Worm (Caenorhabditis elegans) whole organism, L4/young adult: ENCODE measurements around the gene slc-30A9.
A peak's percentile ranks its signal among the peaks of the same experiment; 100 is the strongest.
"Not testable (repeated sequence)": the region's sequence is repeated elsewhere in the genome, so short reads cannot be mapped to it uniquely, and the experiment has no call there.

Source experiments
- W03F9.2 ChIP-seq: fragments of 150-350 bp; optimal IDR thresholded peaks from 2 replicates; lab custom pipeline; 2014; ENCODE audit warnings: missing biosample characterization, missing genetic modification characterization
- dao-5 ChIP-seq: sonication (generic microtip); optimal IDR thresholded peaks from 2 replicates; lab custom pipeline; 2016; ENCODE audit warnings: missing genotype, missing genetic modification characterization, moderate library complexity, missing compliant biosample characterization
- him-1 ChIP-seq: sonication (generic microtip); optimal IDR thresholded peaks from 2 replicates; lab custom pipeline; 2016; ENCODE audit warnings: missing genotype, missing genetic modification reagents, missing genetic modification characterization, missing compliant biosample characterization

Gene slc-30A9

DNA sequence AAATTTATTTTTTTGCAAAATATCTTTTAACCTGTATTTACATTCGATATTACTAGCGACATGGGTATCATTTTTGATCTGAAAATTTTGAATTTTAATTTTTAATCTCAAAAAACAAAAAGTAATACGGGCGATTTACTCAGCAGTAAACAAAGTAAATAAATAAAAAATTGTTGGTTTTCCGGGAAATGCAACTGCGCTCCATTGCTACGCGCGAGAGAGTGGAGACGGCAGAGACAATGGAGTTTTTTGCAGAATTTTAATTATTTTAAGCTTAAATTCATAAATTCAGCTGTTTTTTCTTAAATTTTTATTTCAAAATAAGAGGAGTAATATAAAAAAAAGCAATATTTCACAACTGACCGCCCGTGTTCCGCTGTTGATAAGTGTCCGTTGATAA lies at the start of gene slc-30A9:
slc-30A9 (minus strand) TSS at position 78 of the 400 bp plus-strand sequence.
- TF ChIP-seq him-1 (tag; lab: Kevin White, UChicago) (no peak), W03F9.2 (tag; lab: Kevin White, UChicago) (peak; percentile 24)

DNA sequence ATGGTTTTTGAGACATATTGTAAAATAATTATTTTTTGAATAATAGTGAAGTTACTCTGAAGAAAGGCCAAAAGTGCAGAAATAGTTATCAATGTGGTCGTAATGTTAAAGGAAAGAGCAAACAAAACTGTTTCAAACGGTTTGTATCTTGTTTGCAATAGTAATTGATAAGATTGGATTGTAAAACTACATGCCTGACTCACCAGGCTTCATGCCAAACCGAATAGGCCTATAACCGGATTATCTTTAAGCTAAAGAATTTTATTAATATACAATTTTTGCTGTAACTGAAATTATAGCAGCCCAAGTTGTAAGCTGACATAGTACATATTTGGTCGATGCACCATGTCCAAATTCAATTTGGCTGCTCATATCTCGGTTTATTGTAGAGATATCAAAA lies 47.9 kb upstream of the slc-30A9 start, which contains the start of gene Y71H2AM.14:
Y71H2AM.14 (minus strand) TSS at position 101 of the 400 bp plus-strand sequence.
- no peak for TF ChIP-seq dao-5
- no peak for TF ChIP-seq W03F9.2 (tag; lab: Kevin White, UChicago)
- no peak for TF ChIP-seq him-1 (tag; lab: Kevin White, UChicago)

DNA sequence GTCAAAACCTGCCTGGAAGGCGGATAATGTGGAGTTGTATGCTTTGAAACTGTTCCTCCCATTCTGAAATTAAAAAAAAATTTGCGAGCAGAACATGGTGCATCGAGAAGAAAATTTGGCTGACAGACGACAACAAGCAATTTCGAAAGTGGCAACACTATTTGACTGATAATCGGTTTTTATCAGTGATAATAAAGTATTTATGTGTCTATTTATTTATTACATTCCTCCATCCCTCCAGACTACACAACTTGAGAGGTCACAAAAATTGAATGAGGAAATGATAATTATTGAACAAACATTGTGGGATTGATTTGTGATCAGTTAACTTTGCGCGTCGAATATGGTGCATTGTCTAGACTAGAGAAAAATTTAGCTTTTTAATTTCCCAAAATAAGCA lies 40.9 kb upstream of the slc-30A9 start, which contains the start of gene cest-25:
cest-25 (minus strand) TSS at position 63 of the 400 bp plus-strand sequence.
- TF ChIP-seq W03F9.2 (tag; lab: Kevin White, UChicago) (no peak), dao-5 (no peak), him-1 (tag; lab: Kevin White, UChicago) (no peak)

DNA sequence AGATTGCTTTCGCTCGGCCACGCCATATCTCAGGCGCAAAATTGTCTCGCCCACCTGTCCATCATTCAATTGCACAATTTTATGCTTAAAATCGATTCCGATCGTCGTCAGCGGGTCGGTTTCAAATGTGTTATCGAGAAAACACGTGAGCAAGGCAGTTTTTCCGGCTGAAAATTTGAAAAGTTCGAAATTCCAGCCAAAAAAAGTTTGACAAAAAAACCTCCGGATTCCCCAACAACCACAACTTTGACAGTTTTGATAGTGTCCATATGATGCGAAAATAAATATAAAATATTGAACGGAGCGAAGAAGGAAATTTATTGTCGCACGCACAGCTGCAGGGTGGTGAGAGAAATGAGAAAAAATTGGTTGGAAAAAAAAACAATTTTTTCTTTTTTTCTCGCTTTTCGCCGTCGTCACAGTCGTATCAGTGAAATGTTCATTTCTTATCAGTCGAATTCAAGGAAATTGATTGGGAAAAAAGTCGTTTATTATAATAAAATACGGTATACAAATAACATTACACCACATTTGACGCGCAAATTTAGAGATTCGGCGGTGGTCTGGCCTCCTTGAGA lies 35.1 kb upstream of the slc-30A9 start, which contains the start of gene Y71H2AM.12:
Y71H2AM.12 (minus strand) TSS at position 486 of the 578 bp plus-strand sequence.
- no peak for TF ChIP-seq dao-5
- TF ChIP-seq him-1 (tag; lab: Kevin White, UChicago), result no peak
- TF ChIP-seq W03F9.2 (tag; lab: Kevin White, UChicago), result no peak

DNA sequence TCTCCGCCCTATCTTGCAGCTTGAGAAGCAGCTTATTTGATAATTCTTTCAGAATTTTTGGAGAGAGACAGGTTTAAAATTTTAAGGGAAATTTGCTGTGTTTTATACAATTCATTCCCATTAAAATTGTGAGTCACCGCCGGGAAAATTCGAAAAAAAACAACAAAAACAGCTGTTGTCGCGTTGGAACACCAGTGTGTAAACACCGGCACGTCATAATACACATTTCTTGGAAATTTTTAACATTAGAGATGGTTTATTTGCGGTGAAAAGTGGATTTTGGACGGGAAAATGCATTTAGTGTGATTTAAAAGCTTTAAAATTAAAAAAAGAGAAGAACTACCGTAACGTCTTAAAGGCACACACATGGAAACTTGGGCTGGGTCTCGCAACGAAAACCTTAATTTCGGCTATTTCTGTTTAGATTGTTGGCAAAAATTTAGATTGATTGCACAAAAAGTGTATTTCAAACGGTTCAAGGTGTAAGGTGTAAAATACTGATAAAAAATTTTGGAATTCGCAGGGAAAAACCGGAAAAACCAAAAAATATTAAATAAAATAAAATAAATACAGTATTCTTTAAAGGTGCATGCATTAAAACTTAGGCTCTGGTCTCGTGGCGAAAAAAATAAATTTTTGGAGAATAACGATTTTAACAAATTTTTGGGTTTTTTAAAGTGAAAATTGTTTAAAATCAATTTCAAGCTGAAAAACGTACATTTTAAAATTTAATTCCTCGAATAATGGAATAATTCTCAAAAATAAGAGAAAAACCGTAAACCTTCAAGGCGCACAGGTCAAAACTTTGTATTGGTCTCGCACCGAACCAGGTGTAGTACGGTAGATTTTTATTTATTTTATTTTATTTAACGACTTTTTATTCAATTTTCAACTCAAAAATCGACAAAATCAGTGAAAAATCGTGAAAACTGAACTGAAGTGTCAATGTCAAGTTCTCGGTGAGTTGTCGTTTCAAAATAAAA lies 26.9 kb upstream of the slc-30A9 start, which contains the start of gene cosa-1:
cosa-1 (plus strand) TSS at position 896 of the 983 bp plus-strand sequence.
- TF ChIP-seq him-1 (tag; lab: Kevin White, UChicago), result no peak
- no peak for TF ChIP-seq dao-5
- TF ChIP-seq W03F9.2 (tag; lab: Kevin White, UChicago), result no peak

DNA sequence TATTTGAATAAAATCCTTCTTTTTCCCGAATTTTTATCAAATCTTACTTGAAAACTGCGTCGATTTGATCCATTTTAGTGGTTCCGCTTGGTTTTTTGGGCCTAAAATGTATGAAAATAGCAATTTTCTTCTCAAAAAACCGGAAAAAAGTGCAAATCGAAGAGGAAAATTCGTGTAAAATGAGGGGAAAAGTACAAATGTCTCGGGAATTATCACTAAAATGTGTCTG lies 26.3 kb upstream of the slc-30A9 start, which contains the start of gene Y71H2AM.11:
Y71H2AM.11 (minus strand) TSS at position 101 of the 229 bp plus-strand sequence.
- no peak for TF ChIP-seq dao-5
- no peak for TF ChIP-seq him-1 (tag; lab: Kevin White, UChicago)
- TF ChIP-seq W03F9.2 (tag; lab: Kevin White, UChicago), result no peak

DNA sequence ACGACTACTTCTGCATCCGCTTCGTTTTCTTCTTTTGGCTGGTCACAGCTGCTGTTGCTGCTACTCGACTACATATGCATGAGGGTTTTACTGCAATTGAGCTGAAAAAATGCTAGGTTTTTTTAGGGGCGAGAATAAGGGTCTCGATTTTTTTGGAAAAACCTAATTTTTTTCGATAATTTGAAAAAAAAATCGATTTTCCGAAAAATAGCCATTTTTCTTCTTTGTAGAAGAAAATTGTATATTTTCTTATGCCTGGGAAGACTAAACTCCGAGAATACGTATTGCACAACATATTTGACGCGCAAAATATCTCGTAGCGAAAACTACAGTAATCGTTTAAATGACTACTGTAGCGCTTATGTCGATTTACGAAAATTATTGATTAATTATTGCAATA lies 17.9 kb upstream of the slc-30A9 start, which contains the start of gene tmem-132:
tmem-132 (minus strand) TSS at position 101 of the 400 bp plus-strand sequence.
- TF ChIP-seq him-1 (tag; lab: Kevin White, UChicago), result peak; percentile 22
- TF ChIP-seq dao-5, result no peak

DNA sequence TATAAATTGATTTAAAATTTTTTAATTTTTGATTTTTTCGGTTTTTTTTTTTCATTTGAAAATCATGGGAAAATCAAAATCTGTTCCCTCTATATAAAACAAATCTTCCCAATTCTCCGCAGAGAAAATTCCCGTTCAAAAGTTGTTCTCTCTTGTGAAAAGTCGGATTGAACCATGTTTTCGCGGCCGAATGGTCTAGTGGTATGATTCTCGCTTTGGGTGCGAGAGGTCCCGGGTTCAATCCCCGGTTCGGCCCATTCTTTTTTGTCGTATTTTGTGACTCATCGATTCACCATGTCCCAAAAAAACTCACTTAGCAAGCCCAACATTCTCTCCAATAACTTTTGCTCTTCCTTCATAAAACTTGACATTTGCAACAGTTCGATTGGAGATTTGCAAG lies 12.9 kb upstream of the slc-30A9 start:
- no peak for TF ChIP-seq W03F9.2 (tag; lab: Kevin White, UChicago)
- no peak for TF ChIP-seq him-1 (tag; lab: Kevin White, UChicago)
- no peak for TF ChIP-seq dao-5

DNA sequence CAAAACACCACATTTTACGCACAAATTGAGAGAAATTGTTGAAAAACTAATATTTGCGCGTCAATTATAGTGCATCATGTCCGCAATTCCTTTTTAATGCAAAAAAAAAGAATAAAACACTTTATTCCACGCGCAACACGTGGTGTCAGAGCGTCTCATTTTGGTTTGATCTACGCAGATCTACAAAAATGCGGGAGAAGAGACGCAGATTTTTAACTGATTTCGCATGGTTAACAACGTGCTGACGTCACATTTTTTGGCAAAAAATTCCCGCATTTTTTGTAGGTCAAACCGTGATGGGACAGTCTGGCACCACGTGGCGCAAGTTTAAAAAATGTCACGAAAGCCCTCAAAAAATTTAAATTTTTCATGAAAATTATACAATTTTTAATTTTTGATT lies 11.6 kb upstream of the slc-30A9 start:
- TF ChIP-seq dao-5 (no peak), him-1 (tag; lab: Kevin White, UChicago) (no peak), W03F9.2 (tag; lab: Kevin White, UChicago) (no peak)

DNA sequence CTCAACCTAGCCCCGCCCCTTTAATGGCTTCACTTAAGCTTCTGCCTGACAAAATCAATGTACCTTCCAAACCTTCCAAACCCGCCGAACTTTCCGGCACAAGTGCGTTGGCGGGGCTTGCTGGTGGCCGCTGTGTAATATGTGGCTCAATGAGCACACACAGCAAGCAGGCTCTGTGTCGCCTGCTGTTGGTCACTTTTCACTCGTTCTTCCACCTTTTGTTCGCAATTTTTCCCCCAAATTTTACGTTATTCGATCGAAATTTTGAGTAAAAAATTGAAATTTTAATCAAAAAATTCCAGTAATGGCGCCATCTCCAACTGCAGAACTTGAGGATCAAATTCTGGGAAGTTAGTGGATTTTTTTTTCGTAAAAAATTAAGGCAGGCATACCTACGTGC lies 2.0 kb upstream of the slc-30A9 start, which contains the start of gene set-27:
set-27 (plus strand) TSS at position 301 of the 400 bp plus-strand sequence.
- TF ChIP-seq W03F9.2 (tag; lab: Kevin White, UChicago) (no peak), him-1 (tag; lab: Kevin White, UChicago) (no peak), dao-5 (no peak)

DNA sequence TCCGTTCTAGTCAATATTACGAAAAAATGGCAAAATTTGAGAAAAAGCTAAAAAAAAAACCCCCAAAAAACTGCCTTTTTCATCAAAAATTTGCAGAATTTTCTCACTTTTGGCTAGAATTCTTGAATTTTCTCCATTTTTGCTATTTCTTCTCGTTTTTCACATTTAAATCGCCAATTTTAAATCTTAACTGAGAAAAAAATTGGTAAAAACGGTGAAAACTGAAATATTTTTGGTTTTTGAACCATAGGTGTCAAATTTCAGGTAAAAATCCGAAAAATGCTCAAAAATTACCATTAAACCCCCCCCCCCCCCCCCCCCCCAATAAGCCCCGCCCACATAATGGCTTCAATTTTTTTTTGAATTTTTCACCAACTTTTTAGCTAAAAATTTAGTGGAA lies 746 bp upstream of the slc-30A9 start, which contains the start of gene cox-6B:
cox-6B (plus strand) TSS at position 301 of the 400 bp plus-strand sequence.
- not testable (repeated sequence) for TF ChIP-seq dao-5; him-1 (tag; lab: Kevin White, UChicago); W03F9.2 (tag; lab: Kevin White, UChicago)

DNA sequence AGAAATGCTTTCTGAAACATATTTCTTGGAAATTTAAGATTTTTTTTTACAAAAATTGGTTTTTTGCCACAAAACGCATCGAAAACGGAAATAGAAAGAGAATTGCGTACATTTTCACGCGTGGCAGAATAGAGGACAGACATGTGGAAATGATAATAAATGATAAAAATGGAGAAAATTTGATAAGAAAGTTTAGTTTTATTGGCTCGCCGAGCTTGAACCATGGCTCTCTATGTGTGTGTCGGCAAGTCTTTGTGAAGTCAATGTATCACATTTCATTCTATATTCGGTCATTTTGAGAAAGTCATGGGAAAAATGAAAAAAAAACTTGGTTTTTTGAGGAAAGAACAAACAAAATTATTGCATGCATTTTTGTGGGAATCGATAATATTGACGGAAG lies 11.2 kb downstream of the slc-30A9 start:
- TF ChIP-seq him-1 (tag; lab: Kevin White, UChicago) (no peak), dao-5 (no peak), W03F9.2 (tag; lab: Kevin White, UChicago) (no peak)

DNA sequence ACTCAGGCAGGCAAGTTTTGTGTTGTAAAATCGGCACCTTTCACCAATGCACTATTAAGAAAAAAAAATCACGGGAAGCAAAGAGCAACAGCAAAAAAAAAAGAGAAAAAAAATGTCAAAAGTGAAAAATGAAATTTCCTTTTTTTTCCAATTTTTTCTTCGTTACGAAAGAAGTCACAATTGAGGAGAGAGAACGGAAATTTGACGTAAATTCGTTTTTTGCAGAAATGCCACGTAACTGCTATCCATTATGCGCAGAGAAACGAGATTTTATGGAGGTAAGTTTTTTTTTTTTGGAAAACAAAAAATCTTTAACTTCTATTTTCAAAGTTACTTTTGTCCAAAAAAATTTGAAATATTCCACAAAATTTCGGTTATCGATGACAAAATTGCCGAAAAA lies 12.0 kb downstream of the slc-30A9 start:
- TF ChIP-seq W03F9.2 (tag; lab: Kevin White, UChicago), result no peak
- TF ChIP-seq dao-5, result no peak
- no peak for TF ChIP-seq him-1 (tag; lab: Kevin White, UChicago)

DNA sequence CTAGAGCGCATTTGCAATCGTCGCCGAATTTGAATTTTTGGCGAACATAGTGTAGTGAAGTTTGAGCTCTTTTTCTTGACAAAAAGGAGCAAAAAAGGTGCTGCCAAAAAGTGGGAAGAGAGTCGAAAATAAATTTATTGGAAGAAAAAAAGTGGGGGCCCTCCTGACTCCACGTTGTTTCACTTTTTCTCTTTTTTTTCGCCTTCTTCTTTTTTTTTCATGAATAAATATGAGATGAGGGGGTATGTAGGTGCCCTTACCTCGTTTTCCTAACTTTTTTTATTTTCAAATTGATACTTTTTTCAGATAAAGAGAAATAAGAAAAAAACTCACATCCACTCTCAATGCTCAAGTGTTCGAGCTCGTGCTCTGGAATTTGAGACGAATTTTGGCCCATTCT lies 12.6 kb downstream of the slc-30A9 start, which contains the start of the genes Y71H2AL.2, Y71H2AL.4 and pbo-1:
Y71H2AL.2 (plus strand) TSS at position 301 of the 400 bp plus-strand sequence.
Y71H2AL.4 (plus strand) TSS at position 345 of the 400 bp plus-strand sequence.
pbo-1 (minus strand) TSS at position 400 of the 400 bp plus-strand sequence.
- no peak for TF ChIP-seq W03F9.2 (tag; lab: Kevin White, UChicago)
- no peak for TF ChIP-seq dao-5
- no peak for TF ChIP-seq him-1 (tag; lab: Kevin White, UChicago)
